Comparison of ENCODE assay signal across 6 worm cellular contexts in the genomic region with DNA sequence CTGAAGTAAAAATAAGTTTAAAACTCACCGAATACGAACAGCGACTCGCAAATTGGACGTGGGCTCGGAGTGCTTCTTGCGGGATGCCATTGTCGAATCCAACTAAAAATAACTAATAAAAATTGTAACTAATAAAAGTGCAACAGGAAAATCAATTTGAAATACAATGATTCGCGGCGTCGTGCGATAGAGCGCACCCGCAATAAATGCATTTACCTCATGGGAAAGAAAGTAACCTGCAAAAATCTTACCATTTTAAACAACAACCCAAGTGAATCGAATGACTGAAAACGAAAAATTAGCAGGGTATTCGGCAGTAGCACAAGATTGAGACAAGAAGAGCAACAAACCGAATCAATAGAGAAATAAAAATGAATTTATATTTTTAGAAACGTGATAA.
TF ChIP-seq lines count a peak whose summit lies in the region.

A gene (minus strand): TSS at position 359 of the 400 bp plus-strand sequence.

TF ChIP-seq in whole organism, L1 larva, 84 proteins besides CTCF, POLR2A, EP300 and RAD21 (continues in another document):
- TF ChIP-seq unc-30 (tag; optimal IDR thresholded peaks at IDR 0.05; lab: Kevin White, UChicago): no peak
- TF ChIP-seq zip-4 (GFP tag; optimal IDR thresholded peaks at IDR 0.05; lab: Kevin White, UChicago): no peak
- TF ChIP-seq efl-1 (optimal IDR thresholded peaks at IDR 0.05; lab: Kevin White, UChicago): peak; percentile 82 to 94
- TF ChIP-seq efl-1 (GFP tag; optimal IDR thresholded peaks at IDR 0.05 in 1 of 2; lab: Kevin White, UChicago): peak; percentile 84 to 99
- no peak for TF ChIP-seq sup-37 (GFP tag; optimal IDR thresholded peaks at IDR 0.05; lab: Kevin White, UChicago)
- peak; percentile 75 to 87 (median 82) for TF ChIP-seq dpl-1 (GFP tag; optimal IDR thresholded peaks at IDR 0.05; lab: Kevin White, UChicago)
- peak; percentile 71 to 92 for TF ChIP-seq lin-35 (GFP tag; optimal IDR thresholded peaks at IDR 0.05; lab: Kevin White, UChicago)
- peak in 1 of 2 experiments; percentile 49 for TF ChIP-seq lsy-2 (tag; optimal IDR thresholded peaks at IDR 0.05; lab: Kevin White, UChicago)
- TF ChIP-seq C16A3.4 (tag; optimal IDR thresholded peaks at IDR 0.05; lab: Kevin White, UChicago): peak; percentile 23
- TF ChIP-seq unc-130 (tag; optimal IDR thresholded peaks at IDR 0.05; lab: Kevin White, UChicago): peak; percentile 16
- no peak for TF ChIP-seq lin-14 (GFP tag; optimal IDR thresholded peaks at IDR 0.05; lab: Kevin White, UChicago)
- no peak for TF ChIP-seq mef-2 (tag; optimal IDR thresholded peaks at IDR 0.05; lab: Kevin White, UChicago)
- no peak for TF ChIP-seq aha-1 (tag; optimal IDR thresholded peaks at IDR 0.05; lab: Kevin White, UChicago)
- peak; percentile 4 for TF ChIP-seq snu-23 (GFP tag; optimal IDR thresholded peaks at IDR 0.05; lab: Kevin White, UChicago)

TF ChIP-seq in whole organism, L2 larva, 48 proteins besides CTCF, POLR2A, EP300 and RAD21:
- TF ChIP-seq lin-13 (GFP tag; optimal IDR thresholded peaks at IDR 0.05; lab: Kevin White, UChicago): no peak
- peak; percentile 70 for TF ChIP-seq gmeb-1 (tag; optimal IDR thresholded peaks at IDR 0.05; lab: Kevin White, UChicago)
- TF ChIP-seq nhr-237 (tag; optimal IDR thresholded peaks at IDR 0.05; lab: Kevin White, UChicago): no peak
- no peak for TF ChIP-seq Y55F3AM.14 (GFP tag; optimal IDR thresholded peaks at IDR 0.05; lab: Kevin White, UChicago)

TF ChIP-seq in whole organism, L4 larva, 104 proteins besides CTCF, POLR2A, EP300 and RAD21 (continues in another document):
- no peak for TF ChIP-seq nhr-42 (GFP tag; IDR thresholded peaks at IDR 0.05; lab: Robert Waterston, UW)
- no peak for TF ChIP-seq Y75B8A.6 (GFP tag; IDR thresholded peaks at IDR 0.05; lab: Robert Waterston, UW)
- TF ChIP-seq D1046.2 (GFP tag; IDR thresholded peaks at IDR 0.05; lab: Robert Waterston, UW): no peak
- 0 out of 2 replicates have a peak, but pooled peaks have one; percentile 7 for TF ChIP-seq lim-7 (GFP tag; IDR thresholded peaks at IDR 0.05; lab: Robert Waterston, UW)
- no peak for TF ChIP-seq egl-27 (tag; optimal IDR thresholded peaks at IDR 0.05; lab: Kevin White, UChicago)
- no peak for TF ChIP-seq nhr-77 (tag; optimal IDR thresholded peaks at IDR 0.05; lab: Kevin White, UChicago)
- no peak for TF ChIP-seq egl-43 (GFP tag; IDR thresholded peaks at IDR 0.05; lab: Robert Waterston, UW)
- TF ChIP-seq aha-1 (tag; lab: Kevin White, UChicago): peak; percentile 70
- TF ChIP-seq duxl-1 (tag; optimal IDR thresholded peaks at IDR 0.05; lab: Kevin White, UChicago; ENCODE audit: poor library complexity): no peak
- no peak for TF ChIP-seq ceh-32 (tag; optimal IDR thresholded peaks at IDR 0.05; lab: Kevin White, UChicago; ENCODE audit: poor library complexity)
- TF ChIP-seq daf-8 (GFP tag; IDR thresholded peaks at IDR 0.05; lab: Robert Waterston, UW): no peak
- peak; percentile 25 for TF ChIP-seq mes-2 (tag; optimal IDR thresholded peaks at IDR 0.05; lab: Kevin White, UChicago; ENCODE audit: poor library complexity, severe bottlenecking)
- TF ChIP-seq lin-38 (GFP tag; IDR thresholded peaks at IDR 0.05; lab: Robert Waterston, UW): peak; percentile 63
- no peak for TF ChIP-seq snpc-4 (tag; optimal IDR thresholded peaks at IDR 0.05; lab: Kevin White, UChicago)
- no peak for TF ChIP-seq ces-1 (GFP tag; optimal IDR thresholded peaks at IDR 0.05; lab: Kevin White, UChicago)
- TF ChIP-seq mdt-29 (GFP tag; IDR thresholded peaks at IDR 0.05; lab: Robert Waterston, UW): no peak
- TF ChIP-seq set-16 (GFP tag; IDR thresholded peaks at IDR 0.05; lab: Robert Waterston, UW): no peak
- no peak for TF ChIP-seq nhr-6 (tag; optimal IDR thresholded peaks at IDR 0.05; lab: Kevin White, UChicago)

TF ChIP-seq in whole organism, late embryonic, 69 proteins besides CTCF, POLR2A, EP300 and RAD21:
- TF ChIP-seq unc-42 (tag; optimal IDR thresholded peaks at IDR 0.05; lab: Kevin White, UChicago) (peak; percentile 48), C38D4.7 (GFP tag; optimal IDR thresholded peaks at IDR 0.05; lab: Kevin White, UChicago) (no peak), gmeb-2 (tag; optimal IDR thresholded peaks at IDR 0.05; lab: Kevin White, UChicago) (no peak)
TF ChIP-seq in whole organism, late embryonic: peak in this region for 1.

TF ChIP-seq in whole organism, mixed stage, embryonic, 35 proteins besides CTCF, POLR2A, EP300 and RAD21:
- no peak for TF ChIP-seq mab-5 (tag; optimal IDR thresholded peaks at IDR 0.05; lab: Kevin White, UChicago)
- no peak for TF ChIP-seq nhr-2 (tag; optimal IDR thresholded peaks at IDR 0.05; lab: Kevin White, UChicago)
- peak; percentile 35 for TF ChIP-seq lin-13 (tag; optimal IDR thresholded peaks at IDR 0.05; lab: Kevin White, UChicago)
TF ChIP-seq in whole organism, mixed stage, embryonic: peak in this region for 1.

TF ChIP-seq in whole organism, young adult, 124 proteins besides CTCF, POLR2A, EP300 and RAD21:
- TF ChIP-seq aptf-2 (GFP tag; conservative IDR thresholded peaks at IDR 0.05; lab: Robert Waterston, UW) (0 out of 2 replicates have a peak, but pooled peaks have one; percentile 36), efl-1 (GFP tag; optimal IDR thresholded peaks at IDR 0.05; lab: Kevin White, UChicago) (peak; percentile 21), let-607 (tag; optimal IDR thresholded peaks at IDR 0.05; lab: Kevin White, UChicago) (no peak), nhr-80 (tag; optimal IDR thresholded peaks at IDR 0.05; lab: Kevin White, UChicago) (no peak), madf-6 (GFP tag; IDR thresholded peaks at IDR 0.05; lab: Robert Waterston, UW) (0 out of 2 replicates have a peak, but pooled peaks have one; percentile 32), somi-1 (GFP tag; optimal IDR thresholded peaks at IDR 0.05; lab: Kevin White, UChicago) (no peak), mcd-1 (GFP tag; IDR thresholded peaks at IDR 0.05; lab: Robert Waterston, UW) (peak; percentile 6; the same call in 1 of the 2 replicates), ceh-91 (GFP tag; IDR thresholded peaks at IDR 0.05; lab: Robert Waterston, UW) (no peak)
